Fruit fly (Drosophila melanogaster) whole organism, prepupa: ENCODE measurements around the gene CG32453.

ENCODE experiments used
- CG11762 ChIP-seq: fragments of 200-800 bp; sonication (Bioruptor generic); optimal IDR thresholded peaks from 3 replicates; lab custom pipeline; 2016; ENCODE audit warnings: missing biosample characterization, missing genetic modification characterization; ENCODE audit not compliant: insufficient read depth
- CG11902 ChIP-seq: fragments of 200-800 bp; sonication (Bioruptor generic); optimal IDR thresholded peaks from 3 replicates; lab custom pipeline; 2016; ENCODE audit warnings: missing biosample characterization, missing genetic modification characterization
- CG16779 ChIP-seq: fragments of 200-800 bp; sonication (Bioruptor generic); optimal IDR thresholded peaks from 3 replicates; lab custom pipeline; 2017; ENCODE audit warnings: missing biosample characterization, mild to moderate bottlenecking, missing genetic modification characterization
- CG32006 ChIP-seq: fragments of 200-800 bp; sonication (Bioruptor generic); optimal IDR thresholded peaks from 3 replicates; lab custom pipeline; 2017; ENCODE audit warnings: missing biosample characterization, mild to moderate bottlenecking, missing genetic modification characterization
- Hr39 ChIP-seq: fragments of 200-800 bp; sonication (Bioruptor generic); optimal IDR thresholded peaks from 2 replicates; lab custom pipeline; 2016; ENCODE audit warnings: missing biosample characterization, missing genetic modification characterization
- OdsH ChIP-seq: fragments of 200-800 bp; sonication (Bioruptor generic); optimal IDR thresholded peaks from 3 replicates; lab custom pipeline; 2016; ENCODE audit warnings: missing biosample characterization, missing genetic modification characterization
- salr ChIP-seq, 2 experiments: fragments of 200-800 bp; sonication (Bioruptor generic); optimal IDR thresholded peaks; 3 replicates each; lab custom pipeline; 2016 to 2018; ENCODE audit warnings: missing biosample characterization in 2 of 2, missing genetic modification characterization in 2 of 2, mild to moderate bottlenecking in 1 of 2

dm6 chr3L:22742945-22743582 is 46.0 kb downstream of the CG32453 start:
- TF ChIP-seq salr (GFP tag; optimal IDR thresholded peaks at IDR 0.05; lab: Kevin White, UChicago): peak in 1 of 2 experiments; percentile 66
- no peak for TF ChIP-seq CG11902 (GFP tag; lab: Kevin White, UChicago)
- TF ChIP-seq CG32006: peak; percentile 72
- no peak for TF ChIP-seq CG16779 (tag; lab: Kevin White, UChicago)
- no peak for TF ChIP-seq CG11762
- TF ChIP-seq OdsH (GFP tag; lab: Kevin White, UChicago): peak; percentile 65
- peak; percentile 41 for TF ChIP-seq Hr39 (GFP tag; lab: Kevin White, UChicago)
